Fruit fly (Drosophila melanogaster) whole organism, embryonic: ENCODE results near the gene klu.

ENCODE experiments used
- CG11695 ChIP-seq: fragments of 200-800 bp; sonication (Bioruptor generic); IDR thresholded peaks from 3 replicates; pipeline ENCODE4 v1.3.6; 2022; ENCODE audit warnings: missing biosample characterization, missing genetic modification characterization
- CG11723 ChIP-seq: fragments of 200-800 bp; sonication (Bioruptor generic); optimal IDR thresholded peaks from 2 replicates; lab custom pipeline; 2017; ENCODE audit warnings: missing biosample characterization, mild to moderate bottlenecking, missing genetic modification characterization
- CG12071 ChIP-seq: fragments of 200-800 bp; sonication (Bioruptor generic); optimal IDR thresholded peaks from 3 replicates; lab custom pipeline; 2018; ENCODE audit warnings: missing biosample characterization, mild to moderate bottlenecking, missing genetic modification characterization
- CG1233 ChIP-seq: fragments of 200-800 bp; sonication (Bioruptor generic); optimal IDR thresholded peaks from 4 replicates; lab custom pipeline; 2018; ENCODE audit warnings: missing biosample characterization, mild to moderate bottlenecking, missing genetic modification characterization
- CG13123 ChIP-seq: fragments of 200-800 bp; sonication (Bioruptor generic); optimal IDR thresholded peaks from 2 replicates; lab custom pipeline; 2016; ENCODE audit warnings: missing biosample characterization, missing genetic modification characterization
- CG14014 ChIP-seq: fragments of 200-800 bp; sonication (Bioruptor generic); IDR thresholded peaks from 2 replicates; pipeline ENCODE4 v1.3.6; 2022; ENCODE audit warnings: missing biosample characterization, missing genetic modification characterization
- CG15011 ChIP-seq: fragments of 200-800 bp; sonication (Bioruptor generic); optimal IDR thresholded peaks from 3 replicates; lab custom pipeline; 2018; ENCODE audit warnings: missing biosample characterization, mild to moderate bottlenecking, missing genetic modification characterization
- CG15601 ChIP-seq: fragments of 200-800 bp; sonication (Bioruptor generic); optimal IDR thresholded peaks from 3 replicates; lab custom pipeline; 2019; ENCODE audit warnings: missing biosample characterization, mild to moderate bottlenecking, missing genetic modification characterization, moderate library complexity
- CG15696 ChIP-seq: fragments of 200-800 bp; sonication (Bioruptor generic); optimal IDR thresholded peaks from 2 replicates; lab custom pipeline; 2019; ENCODE audit warnings: missing biosample characterization, mild to moderate bottlenecking, missing genetic modification characterization, moderate library complexity
- CG1792 ChIP-seq: fragments of 200-800 bp; sonication (Bioruptor generic); optimal IDR thresholded peaks from 2 replicates; lab custom pipeline; 2016; ENCODE audit warnings: missing biosample characterization, missing genetic modification characterization
- CG18011 ChIP-seq: fragments of 200-800 bp; sonication (Bioruptor generic); optimal IDR thresholded peaks from 2 replicates; lab custom pipeline; 2017; ENCODE audit warnings: missing biosample characterization, missing genetic modification characterization, mild to moderate bottlenecking, moderate library complexity, missing genotype
- CG31365 ChIP-seq: fragments of 200-800 bp; sonication (Bioruptor generic); optimal IDR thresholded peaks from 2 replicates; lab custom pipeline; 2018; ENCODE audit warnings: missing biosample characterization, mild to moderate bottlenecking, missing genetic modification characterization
- CG31441 ChIP-seq: fragments of 200-800 bp; sonication (Bioruptor generic); IDR thresholded peaks from 2 replicates; pipeline ENCODE4 v1.3.6; 2022; ENCODE audit warnings: missing biosample characterization, missing genetic modification characterization
- CG4424 ChIP-seq: fragments of 200-800 bp; sonication (Bioruptor generic); optimal IDR thresholded peaks from 3 replicates; lab custom pipeline; 2016; ENCODE audit warnings: missing biosample characterization, missing genetic modification characterization
- CG4707 ChIP-seq: fragments of 200-800 bp; sonication (Bioruptor generic); optimal IDR thresholded peaks from 2 replicates; lab custom pipeline; 2018; ENCODE audit warnings: missing biosample characterization, mild to moderate bottlenecking, missing genetic modification characterization, moderate library complexity
- CG6854 ChIP-seq: fragments of 200-800 bp; sonication (Bioruptor generic); optimal IDR thresholded peaks from 3 replicates; lab custom pipeline; 2017; ENCODE audit warnings: missing biosample characterization, mild to moderate bottlenecking, missing genetic modification characterization
- CG7357 ChIP-seq: fragments of 200-800 bp; sonication (Bioruptor generic); IDR thresholded peaks from 3 replicates; pipeline ENCODE4 v1.3.6; 2022; ENCODE audit warnings: missing biosample characterization, missing genetic modification characterization
- CG7928 ChIP-seq: fragments of 200-800 bp; sonication (Bioruptor generic); optimal IDR thresholded peaks from 2 replicates; lab custom pipeline; 2017; ENCODE audit warnings: missing biosample characterization, mild to moderate bottlenecking, missing genetic modification characterization
- Chrac-16 ChIP-seq: fragments of 200-800 bp; sonication (Bioruptor generic); optimal IDR thresholded peaks from 3 replicates; lab custom pipeline; 2016; ENCODE audit warnings: missing biosample characterization, missing genetic modification characterization
- Deaf1 ChIP-seq: fragments of 200-800 bp; optimal IDR thresholded peaks from 3 replicates; lab custom pipeline; 2019; ENCODE audit warnings: missing biosample characterization, mild to moderate bottlenecking, missing genetic modification characterization, moderate library complexity
- Dll ChIP-seq: fragments of 200-800 bp; sonication (Bioruptor generic); IDR thresholded peaks from 4 replicates; pipeline ENCODE4 v1.3.6; 2022; ENCODE audit warnings: missing biosample characterization, missing genetic modification characterization; ENCODE audit not compliant: partially characterized antibody
- Dref ChIP-seq: fragments of 200-800 bp; sonication (Bioruptor generic); IDR thresholded peaks from 2 replicates; pipeline ENCODE4 v1.3.6; 2022; ENCODE audit warnings: missing biosample characterization, missing genetic modification characterization
- ERR ChIP-seq: fragments of 200-800 bp; sonication (Bioruptor generic); optimal IDR thresholded peaks from 2 replicates; lab custom pipeline; 2016; ENCODE audit warnings: missing biosample characterization, missing genetic modification characterization
- Fer3 ChIP-seq: fragments of 200-800 bp; sonication (Bioruptor generic); optimal IDR thresholded peaks from 2 replicates; lab custom pipeline; 2018; ENCODE audit warnings: missing biosample characterization, mild to moderate bottlenecking, missing genetic modification characterization, moderate library complexity
- Gug ChIP-seq: fragments of 200-800 bp; sonication (Bioruptor generic); IDR thresholded peaks from 4 replicates; pipeline ENCODE4 v1.3.6; 2022; ENCODE audit warnings: missing biosample characterization, missing genetic modification characterization
- Hr51 ChIP-seq, 2 experiments: fragments of 200-800 bp; sonication (Bioruptor generic); optimal IDR thresholded peaks; 2 replicates in 1 of 2; 3 replicates in 1 of 2; lab custom pipeline; 2016 to 2018; ENCODE audit warnings: missing biosample characterization in 2 of 2, missing genetic modification characterization in 2 of 2, mild to moderate bottlenecking in 1 of 2, moderate library complexity in 1 of 2
- Myb ChIP-seq: fragments of 200-800 bp; sonication (Bioruptor generic); optimal IDR thresholded peaks from 2 replicates; lab custom pipeline; 2016; ENCODE audit warnings: missing biosample characterization, missing genetic modification characterization
- Neu2 ChIP-seq: fragments of 200-800 bp; sonication (Bioruptor generic); optimal IDR thresholded peaks from 3 replicates; lab custom pipeline; 2016; ENCODE audit warnings: missing biosample characterization, missing genetic modification characterization, borderline replicate concordance
- Nf-YC ChIP-seq: fragments of 200-800 bp; optimal IDR thresholded peaks from 3 replicates; lab custom pipeline; 2019; ENCODE audit warnings: missing biosample characterization, mild to moderate bottlenecking, missing genetic modification characterization, moderate library complexity
- Usf ChIP-seq: fragments of 200-800 bp; sonication (Bioruptor generic); optimal IDR thresholded peaks from 2 replicates; lab custom pipeline; 2017; ENCODE audit warnings: missing genotype, missing biosample characterization, missing genetic modification characterization
- abd-A ChIP-seq: fragments of 200-800 bp; sonication (Bioruptor generic); optimal IDR thresholded peaks from 3 replicates; lab custom pipeline; 2019; ENCODE audit warnings: missing biosample characterization, mild to moderate bottlenecking, missing genetic modification characterization, moderate library complexity
- bowl ChIP-seq: fragments of 200-800 bp; sonication (Bioruptor generic); IDR thresholded peaks from 2 replicates; pipeline ENCODE4 v1.3.6; 2022; ENCODE audit warnings: missing biosample characterization, missing genetic modification characterization
- btn ChIP-seq: fragments of 200-800 bp; sonication (Bioruptor generic); optimal IDR thresholded peaks from 2 replicates; lab custom pipeline; 2016; ENCODE audit warnings: missing biosample characterization, missing genetic modification characterization
- chinmo ChIP-seq: fragments of 200-800 bp; sonication (Bioruptor generic); IDR thresholded peaks from 4 replicates; pipeline ENCODE4 v1.3.6; 2022; ENCODE audit warnings: missing biosample characterization, missing genetic modification characterization; ENCODE audit not compliant: partially characterized antibody
- crc ChIP-seq: fragments of 200-800 bp; sonication (Bioruptor generic); optimal IDR thresholded peaks from 2 replicates; lab custom pipeline; 2016; ENCODE audit warnings: missing biosample characterization, missing genetic modification characterization
- croc ChIP-seq: fragments of 200-800 bp; sonication (Bioruptor generic); conservative IDR thresholded peaks from 3 replicates; pipeline ENCODE4 v1.3.6; 2022; ENCODE audit warnings: missing biosample characterization, missing genetic modification characterization
- danr ChIP-seq: fragments of 200-800 bp; sonication (Bioruptor generic); IDR thresholded peaks from 2 replicates; pipeline ENCODE4 v1.3.6; 2022; ENCODE audit warnings: missing biosample characterization, missing genetic modification characterization
- dm ChIP-seq: fragments of 200-800 bp; sonication (Bioruptor generic); optimal IDR thresholded peaks from 3 replicates; lab custom pipeline; 2016; ENCODE audit warnings: missing biosample characterization, missing genetic modification characterization
- dmrt99B ChIP-seq: fragments of 200-800 bp; sonication (Bioruptor generic); optimal IDR thresholded peaks from 2 replicates; lab custom pipeline; 2018; ENCODE audit warnings: missing biosample characterization, mild to moderate bottlenecking, missing genetic modification characterization, moderate library complexity
- lilli ChIP-seq: fragments of 200-800 bp; sonication (Bioruptor generic); optimal IDR thresholded peaks from 3 replicates; lab custom pipeline; 2016; ENCODE audit warnings: missing biosample characterization, missing genetic modification characterization
- maf-S ChIP-seq: fragments of 200-800 bp; sonication (Bioruptor generic); optimal IDR thresholded peaks from 2 replicates; lab custom pipeline; 2016; ENCODE audit warnings: missing biosample characterization, missing genetic modification characterization
- nmo ChIP-seq: fragments of 200-800 bp; sonication (Bioruptor generic); optimal IDR thresholded peaks from 2 replicates; lab custom pipeline; 2018; ENCODE audit warnings: missing biosample characterization, mild to moderate bottlenecking, missing genetic modification characterization, moderate library complexity
- pum ChIP-seq: fragments of 200-800 bp; sonication (Bioruptor generic); optimal IDR thresholded peaks from 2 replicates; lab custom pipeline; 2016; ENCODE audit warnings: missing biosample characterization, missing genetic modification characterization
- sd ChIP-seq: fragments of 200-800 bp; sonication (Bioruptor generic); optimal IDR thresholded peaks from 3 replicates; lab custom pipeline; 2018; ENCODE audit warnings: missing biosample characterization, mild to moderate bottlenecking, missing genetic modification characterization, moderate library complexity
- sens-2 ChIP-seq: fragments of 200-800 bp; sonication (Bioruptor generic); IDR thresholded peaks from 2 replicates; pipeline ENCODE4 v1.3.6; 2022; ENCODE audit warnings: missing biosample characterization, missing genetic modification characterization
- seq ChIP-seq: fragments of 200-800 bp; sonication (Bioruptor generic); IDR thresholded peaks from 2 replicates; pipeline ENCODE4 v1.3.6; 2022; ENCODE audit warnings: missing biosample characterization, missing genetic modification characterization
- sima ChIP-seq: fragments of 200-800 bp; sonication (Bioruptor generic); optimal IDR thresholded peaks from 2 replicates; lab custom pipeline; 2016; ENCODE audit warnings: missing biosample characterization, missing genetic modification characterization
- zfh1 ChIP-seq: fragments of 200-800 bp; sonication (Bioruptor generic); IDR thresholded peaks from 3 replicates; pipeline ENCODE4 v1.3.6; 2022; ENCODE audit warnings: missing biosample characterization, missing genetic modification characterization

Gene klu

DNA sequence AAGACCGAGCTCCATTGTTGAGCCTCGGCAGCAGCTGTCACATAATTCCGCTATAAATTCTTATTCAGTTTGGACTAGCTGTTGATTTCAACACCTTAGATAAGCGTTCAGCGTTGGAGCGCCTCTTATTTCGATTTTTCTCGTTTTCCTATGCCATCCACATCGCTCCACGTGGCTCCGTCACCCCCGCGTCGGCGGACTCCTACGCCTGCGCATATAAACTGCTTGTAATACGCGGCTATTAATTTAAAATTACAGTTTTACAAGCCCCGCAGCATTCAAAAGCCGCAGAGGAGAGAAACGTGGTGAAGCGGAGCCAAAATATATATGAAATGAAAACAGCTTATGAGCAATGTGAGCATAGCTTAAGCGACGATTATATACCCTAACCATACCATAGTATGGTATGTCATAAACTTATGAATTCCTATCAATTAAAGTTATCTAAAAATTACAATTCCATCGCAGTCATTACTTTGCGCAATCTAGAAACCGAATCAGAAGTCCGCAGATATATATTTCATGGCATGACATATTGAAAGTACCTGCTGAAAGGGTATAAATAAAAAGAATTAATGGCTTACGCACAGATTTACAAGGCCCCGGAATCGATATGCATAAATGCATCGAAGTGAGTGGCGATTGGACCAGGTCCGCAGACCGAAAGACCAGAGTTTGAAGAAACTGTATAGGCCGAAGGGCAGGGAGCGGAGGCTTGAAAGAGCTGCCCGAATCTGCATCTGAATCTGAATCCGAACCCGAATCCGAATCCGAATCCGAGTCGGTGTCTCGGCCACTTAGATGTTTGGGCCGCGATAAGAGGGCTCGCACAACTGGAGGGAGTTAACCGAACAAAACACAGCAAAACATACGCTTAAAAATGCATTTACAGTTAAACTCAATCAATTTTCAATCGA is 43.0 kb downstream of the klu start (continued):
- TF ChIP-seq Deaf1 (tag; lab: Kevin White, UChicago) = peak; percentile 73
- TF ChIP-seq CG4707 (GFP tag; lab: Kevin White, UChicago) = peak; percentile 87
- peak; percentile 19 for TF ChIP-seq CG13123
- TF ChIP-seq lilli = peak; percentile 75
- TF ChIP-seq Dll (GFP tag; lab: Robert Waterston, UW) = no peak
- TF ChIP-seq CG7357 (GFP tag; lab: Robert Waterston, UW) = peak; percentile 73
- TF ChIP-seq CG11723 = peak; percentile 74
- TF ChIP-seq CG1792 (GFP tag; lab: Kevin White, UChicago) = peak; percentile 42
- no peak for TF ChIP-seq CG7928
- peak; percentile 93 for TF ChIP-seq nmo (GFP tag; lab: Kevin White, UChicago)
- TF ChIP-seq CG4424 (GFP tag; lab: Kevin White, UChicago) = peak; percentile 89
- peak; percentile 59 to 92 for TF ChIP-seq Hr51 (GFP tag; optimal IDR thresholded peaks at IDR 0.05; lab: Kevin White, UChicago)
- TF ChIP-seq bowl (GFP tag; lab: Robert Waterston, UW) = peak; percentile 86
- TF ChIP-seq abd-A (tag; lab: Kevin White, UChicago) = peak; percentile 99
- TF ChIP-seq CG6854 (GFP tag; lab: Kevin White, UChicago) = peak; percentile 16
- TF ChIP-seq Neu2 (GFP tag; lab: Kevin White, UChicago) = no peak
- TF ChIP-seq ERR (GFP tag; lab: Kevin White, UChicago) = peak; percentile 56
- peak; percentile 60 for TF ChIP-seq danr (GFP tag; lab: Robert Waterston, UW)
- TF ChIP-seq CG15601 (tag; lab: Kevin White, UChicago) = peak; percentile 88
- TF ChIP-seq chinmo = no peak
- peak; percentile 89 for TF ChIP-seq pum
- peak; percentile 46 for TF ChIP-seq Myb (GFP tag; lab: Kevin White, UChicago)
- peak; percentile 17 for TF ChIP-seq sima
- peak; percentile 47 for TF ChIP-seq Usf (GFP tag; lab: Kevin White, UChicago)
- peak; percentile 46 for TF ChIP-seq maf-S (GFP tag; lab: Kevin White, UChicago)
- TF ChIP-seq sd (tag; lab: Kevin White, UChicago) = peak; percentile 54
- TF ChIP-seq CG14014 (GFP tag; lab: Robert Waterston, UW) = peak; percentile 77; the same call in 1 of the 2 replicates
- TF ChIP-seq Chrac-16 (GFP tag; lab: Kevin White, UChicago) = peak; percentile 79
- peak; percentile 75 for TF ChIP-seq Fer3
- peak; percentile 91 for TF ChIP-seq zfh1 (GFP tag; lab: Robert Waterston, UW)
- TF ChIP-seq CG12071 (GFP tag; lab: Kevin White, UChicago) = peak; percentile 76
- peak; percentile 66 for TF ChIP-seq dm (GFP tag; lab: Kevin White, UChicago)
- peak; percentile 67 for TF ChIP-seq crc (GFP tag; lab: Kevin White, UChicago)
- TF ChIP-seq CG11695 = peak; percentile 84
- peak; percentile 64 for TF ChIP-seq sens-2 (GFP tag; lab: Robert Waterston, UW)
- TF ChIP-seq btn (GFP tag; lab: Kevin White, UChicago) = peak; percentile 82
- peak; percentile 75 for TF ChIP-seq seq (GFP tag; lab: Robert Waterston, UW)
- TF ChIP-seq CG31365 (tag; lab: Kevin White, UChicago) = peak; percentile 49
- TF ChIP-seq Gug (GFP tag; lab: Robert Waterston, UW) = peak; percentile 69; the same call in 3 of the 4 replicates
- peak; percentile 35 for TF ChIP-seq CG18011 (GFP tag; lab: Kevin White, UChicago)
- TF ChIP-seq CG31441 (GFP tag; lab: Robert Waterston, UW) = peak; percentile 87
- peak; percentile 63 for TF ChIP-seq CG15011 (GFP tag; lab: Kevin White, UChicago)
- no peak for TF ChIP-seq Dref (GFP tag; lab: Robert Waterston, UW)
- TF ChIP-seq dmrt99B (tag; lab: Kevin White, UChicago) = peak; percentile 94
- peak; percentile 80 for TF ChIP-seq CG1233 (GFP tag; lab: Kevin White, UChicago)
- peak; percentile 90 for TF ChIP-seq croc (GFP tag; lab: Robert Waterston, UW)
- TF ChIP-seq Nf-YC (tag; lab: Kevin White, UChicago) = peak; percentile 59
- peak; percentile 76 for TF ChIP-seq CG15696 (tag; lab: Kevin White, UChicago)
